Worm (Caenorhabditis elegans) whole organism, L4 larva: ENCODE measurements around the gene C17C3.11.

Experiments
- F26F4.8 ChIP-seq: fragments of 200-800 bp; sonication (Bioruptor generic); conservative IDR thresholded peaks from 2 replicates; pipeline ENCODE4 v1.3.6; 2022; ENCODE audit warnings: missing genetic modification characterization, missing compliant biosample characterization
- F37D6.2 ChIP-seq: sonication (generic microtip); optimal IDR thresholded peaks from 2 replicates; lab custom pipeline; 2016; ENCODE audit warnings: mild to moderate bottlenecking, missing genetic modification characterization, missing compliant biosample characterization
- R02D3.7 ChIP-seq: fragments of 150-350 bp; sonication (generic microtip); optimal IDR thresholded peaks from 3 replicates; lab custom pipeline; 2014; ENCODE audit warnings: missing biosample characterization, missing genetic modification characterization
- ZK546.5 ChIP-seq, 2 experiments: sonication (generic microtip); optimal IDR thresholded peaks; 2 replicates each; lab custom pipeline; 2017; ENCODE audit warnings: missing biosample characterization in 2 of 2, missing genetic modification characterization in 2 of 2
- ceh-44 ChIP-seq: fragments of 200-800 bp; sonication (Bioruptor generic); IDR thresholded peaks from 2 replicates; pipeline ENCODE4 v1.3.6; 2022; ENCODE audit warnings: missing genetic modification reagents, missing genetic modification characterization, missing compliant biosample characterization
- ceh-82 ChIP-seq: sonication (generic microtip); optimal IDR thresholded peaks from 2 replicates; lab custom pipeline; 2017; ENCODE audit warnings: missing biosample characterization, missing genetic modification characterization
- daf-16 ChIP-seq, 3 experiments: sonication (generic microtip); optimal IDR thresholded peaks; 2 replicates each; lab custom pipeline; 2016 to 2017; ENCODE audit warnings: missing genetic modification characterization in 3 of 3, missing genetic modification reagents in 3 of 3, mild to moderate bottlenecking in 2 of 3, missing compliant biosample characterization in 2 of 3, missing biosample characterization in 1 of 3, moderate library complexity in 1 of 3
- dmd-6 ChIP-seq: fragments of 200-800 bp; sonication (Bioruptor generic); IDR thresholded peaks from 2 replicates; pipeline ENCODE4 v1.3.6; 2022; ENCODE audit warnings: missing genetic modification reagents, missing genetic modification characterization, missing compliant biosample characterization
- dpl-1 ChIP-seq: fragments of 150-350 bp; optimal IDR thresholded peaks from 2 replicates; lab custom pipeline; 2014; ENCODE audit warnings: missing biosample characterization, missing genetic modification reagents, missing genetic modification characterization
- dve-1 ChIP-seq: sonication (generic microtip); optimal IDR thresholded peaks from 2 replicates; lab custom pipeline; 2017; ENCODE audit warnings: antibody characterized with exemption, mild to moderate bottlenecking, missing genetic modification characterization, missing compliant biosample characterization; ENCODE audit not compliant: insufficient read depth
- egl-43 ChIP-seq: fragments of 200-800 bp; sonication (Bioruptor generic); IDR thresholded peaks from 2 replicates; pipeline ENCODE4 v1.3.6; 2022; ENCODE audit warnings: missing genetic modification reagents, missing genetic modification characterization, missing compliant biosample characterization
- fkh-10 ChIP-seq: fragments of 150-350 bp; optimal IDR thresholded peaks from 2 replicates; lab custom pipeline; 2014; ENCODE audit warnings: missing biosample characterization, missing genetic modification reagents, missing genetic modification characterization
- fos-1 ChIP-seq: fragments of 150-350 bp; optimal IDR thresholded peaks from 2 replicates; lab custom pipeline; 2014; ENCODE audit warnings: missing biosample characterization, missing genetic modification characterization
- hlh-11 ChIP-seq: fragments of 200-800 bp; sonication (Bioruptor generic); optimal IDR thresholded peaks from 2 replicates; lab custom pipeline; 2018; ENCODE audit warnings: mild to moderate bottlenecking, missing genetic modification characterization, missing compliant biosample characterization
- hlh-30 ChIP-seq: sonication (generic microtip); optimal IDR thresholded peaks from 2 replicates; lab custom pipeline; 2017; ENCODE audit warnings: antibody characterized with exemption, mild to moderate bottlenecking, missing genetic modification characterization, missing compliant biosample characterization; ENCODE audit not compliant: insufficient read depth
- madf-9 ChIP-seq: fragments of 200-800 bp; sonication (Bioruptor generic); conservative IDR thresholded peaks from 2 replicates; pipeline ENCODE4 v1.3.6; 2022; ENCODE audit warnings: missing genetic modification reagents, missing genetic modification characterization, missing compliant biosample characterization
- mdl-1 ChIP-seq, 2 experiments: fragments of 150-350 bp in 1 of 2; sonication (generic microtip) in 1 of 2; optimal IDR thresholded peaks; 2 replicates each; lab custom pipeline; 2014 to 2017; ENCODE audit warnings: missing biosample characterization in 2 of 2, missing genetic modification characterization in 2 of 2
- mdt-29 ChIP-seq: fragments of 200-800 bp; sonication (Bioruptor generic); IDR thresholded peaks from 2 replicates; pipeline ENCODE4 v1.3.6; 2022; ENCODE audit warnings: missing genetic modification reagents, missing genetic modification characterization, missing compliant biosample characterization
- mep-1 ChIP-seq: fragments of 150-350 bp; sonication (generic microtip); optimal IDR thresholded peaks from 3 replicates; lab custom pipeline; 2014; ENCODE audit warnings: missing biosample characterization, missing genetic modification characterization
- mxl-2 ChIP-seq: fragments of 200-800 bp; sonication (Bioruptor generic); conservative IDR thresholded peaks from 2 replicates; pipeline ENCODE4 v1.3.6; 2022; ENCODE audit warnings: missing genetic modification reagents, missing genetic modification characterization, missing compliant biosample characterization
- nhr-10 ChIP-seq: fragments of 150-350 bp; optimal IDR thresholded peaks from 2 replicates; lab custom pipeline; 2014; ENCODE audit warnings: missing biosample characterization, missing genetic modification characterization
- nhr-102 ChIP-seq: sonication (generic microtip); optimal IDR thresholded peaks from 2 replicates; lab custom pipeline; 2016; ENCODE audit warnings: mild to moderate bottlenecking, missing genetic modification characterization, moderate library complexity, missing compliant biosample characterization
- nhr-28 ChIP-seq: fragments of 150-350 bp; optimal IDR thresholded peaks from 2 replicates; lab custom pipeline; 2014; ENCODE audit warnings: missing biosample characterization, missing genetic modification characterization
- nhr-41 ChIP-seq: fragments of 200-800 bp; sonication (Bioruptor generic); IDR thresholded peaks from 2 replicates; pipeline ENCODE4 v1.3.6; 2022; ENCODE audit warnings: missing genetic modification reagents, missing genetic modification characterization, missing compliant biosample characterization
- nhr-42 ChIP-seq: fragments of 200-800 bp; sonication (Bioruptor generic); IDR thresholded peaks from 2 replicates; pipeline ENCODE4 v1.3.6; 2022; ENCODE audit warnings: missing genetic modification characterization, missing compliant biosample characterization
- nhr-6 ChIP-seq: fragments of 150-350 bp; optimal IDR thresholded peaks from 2 replicates; lab custom pipeline; 2014; ENCODE audit warnings: missing biosample characterization, missing genetic modification characterization
- pha-4 ChIP-seq, 2 experiments: fragments of 150-350 bp in 1 of 2; fragments of 200-800 bp in 1 of 2; sonication (Bioruptor generic) in 1 of 2; IDR thresholded peaks in 1 of 2; optimal IDR thresholded peaks in 1 of 2; 2 replicates each; pipeline versions ENCODE4 v1.3.6 to Lab custom; 2014 to 2022; ENCODE audit warnings: missing genetic modification characterization in 2 of 2, missing genetic modification reagents in 2 of 2, missing biosample characterization in 1 of 2, missing compliant biosample characterization in 1 of 2
- php-3 ChIP-seq: fragments of 200-800 bp; sonication (Bioruptor generic); IDR thresholded peaks from 2 replicates; pipeline ENCODE4 v1.3.6; 2022; ENCODE audit warnings: missing genetic modification reagents, missing genetic modification characterization, missing compliant biosample characterization
- pqm-1 ChIP-seq: sonication (generic microtip); optimal IDR thresholded peaks from 2 replicates; lab custom pipeline; 2017; ENCODE audit warnings: missing biosample characterization, missing genetic modification characterization
- sdz-12 ChIP-seq: fragments of 200-800 bp; sonication (Bioruptor generic); optimal IDR thresholded peaks from 2 replicates; lab custom pipeline; 2018; ENCODE audit warnings: mild to moderate bottlenecking, missing genetic modification characterization, missing compliant biosample characterization
- snpc-1.2 ChIP-seq: fragments of 200-800 bp; sonication (Bioruptor generic); IDR thresholded peaks from 2 replicates; pipeline ENCODE4 v1.3.6; 2022; ENCODE audit warnings: missing genetic modification reagents, missing genetic modification characterization, missing compliant biosample characterization
- snpc-4 ChIP-seq: fragments of 150-350 bp; optimal IDR thresholded peaks from 2 replicates; lab custom pipeline; 2014; ENCODE audit warnings: missing biosample characterization, missing genetic modification characterization
- spr-3 ChIP-seq: fragments of 200-800 bp; sonication (Bioruptor generic); optimal IDR thresholded peaks from 2 replicates; lab custom pipeline; 2018; ENCODE audit warnings: mild to moderate bottlenecking, missing genetic modification characterization, missing compliant biosample characterization
- unc-130 ChIP-seq: sonication (generic microtip); optimal IDR thresholded peaks from 2 replicates; lab custom pipeline; 2016; ENCODE audit warnings: missing genetic modification reagents, missing genetic modification characterization, missing compliant biosample characterization
- unc-62 ChIP-seq, 3 experiments: fragments of 150-350 bp in 1 of 3; sonication (generic microtip); optimal IDR thresholded peaks in 2 of 3; peaks in 1 of 3; 1 replicate in 1 of 3; 2 replicates in 2 of 3; lab custom pipeline; 2014 to 2017; ENCODE audit warnings: missing biosample characterization in 3 of 3, missing genetic modification characterization in 3 of 3, missing genetic modification reagents in 3 of 3, missing genotype in 1 of 3
- zag-1 ChIP-seq: fragments of 150-350 bp; optimal IDR thresholded peaks from 2 replicates; lab custom pipeline; 2014; ENCODE audit warnings: missing biosample characterization, missing genetic modification characterization
- zfp-2 ChIP-seq: sonication (generic microtip); optimal IDR thresholded peaks from 2 replicates; lab custom pipeline; 2016; ENCODE audit warnings: mild to moderate bottlenecking, missing genetic modification characterization, missing compliant biosample characterization
- ztf-11 ChIP-seq: fragments of 150-350 bp; optimal IDR thresholded peaks from 2 replicates; lab custom pipeline; 2014; ENCODE audit warnings: missing biosample characterization, missing genetic modification characterization

The C17C3.11 gene

DNA sequence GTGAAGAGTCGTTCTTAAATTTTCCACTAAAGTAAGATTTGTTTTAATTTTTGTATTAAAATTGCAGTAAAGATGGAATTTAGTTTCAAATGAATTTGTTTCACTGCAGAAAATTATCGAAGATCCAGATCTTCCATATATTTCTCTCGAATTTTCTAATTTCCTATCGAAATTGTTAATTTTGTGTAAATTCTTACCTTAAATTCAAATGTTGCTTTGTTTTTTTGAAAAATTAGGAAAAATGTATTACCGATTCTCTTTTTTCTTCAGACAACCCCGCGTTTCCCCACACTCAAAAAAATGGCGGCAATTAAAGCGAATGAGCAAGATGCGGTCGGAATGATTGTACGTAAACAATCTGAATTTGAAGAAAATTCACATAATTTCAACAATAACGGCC, 12.1 kb downstream of the C17C3.11 start, which contains the start of gene C17C3.6:
C17C3.6 (plus strand) TSS at position 301 of the 400 bp plus-strand sequence.
- TF ChIP-seq unc-130 = no peak
- TF ChIP-seq hlh-30 = no peak
- no peak for TF ChIP-seq sdz-12 (GFP tag; lab: Kevin White, UChicago)
- TF ChIP-seq egl-43 (GFP tag; lab: Robert Waterston, UW) = no peak
- no peak for TF ChIP-seq F26F4.8 (GFP tag; lab: Robert Waterston, UW)
- TF ChIP-seq ceh-82 (tag; lab: Kevin White, UChicago) = no peak
- TF ChIP-seq nhr-10 (tag; lab: Kevin White, UChicago) = no peak
- TF ChIP-seq zag-1 = no peak
- no peak for TF ChIP-seq dpl-1 (GFP tag; lab: Kevin White, UChicago)
- TF ChIP-seq ceh-44 (GFP tag; lab: Robert Waterston, UW) = no peak

DNA sequence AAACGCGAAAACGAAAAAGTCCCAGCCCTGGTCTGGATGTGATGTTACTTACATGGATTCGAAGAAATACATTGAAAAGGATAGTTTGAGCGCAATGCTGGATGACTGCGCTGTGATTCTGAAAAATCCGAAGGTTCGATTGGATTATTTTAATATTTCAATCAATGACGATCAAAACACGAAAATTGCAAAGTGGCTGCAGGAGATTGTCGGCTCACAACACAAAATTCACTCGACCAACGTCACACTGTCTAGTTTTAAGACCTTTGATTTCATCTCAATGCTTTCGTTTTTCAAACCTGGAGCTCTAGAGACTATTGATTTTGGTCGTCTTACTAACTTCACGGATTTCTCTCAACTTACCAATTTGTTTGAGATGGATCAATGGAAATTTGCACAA, 13.9 kb downstream of the C17C3.11 start, which contains the start of gene C17C3.5:
C17C3.5 (plus strand) TSS at position 301 of the 400 bp plus-strand sequence.
- no peak for TF ChIP-seq F37D6.2 (tag; lab: Kevin White, UChicago)
- no peak for TF ChIP-seq nhr-41 (GFP tag; lab: Robert Waterston, UW)
- TF ChIP-seq mep-1 = no peak
- no peak for TF ChIP-seq R02D3.7 (tag; lab: Kevin White, UChicago)
- TF ChIP-seq ceh-82 (tag; lab: Kevin White, UChicago) = no peak
- no peak for TF ChIP-seq ztf-11 (tag; lab: Kevin White, UChicago)
- no peak for TF ChIP-seq snpc-4 (tag; lab: Kevin White, UChicago)
- no peak for TF ChIP-seq spr-3 (GFP tag; lab: Kevin White, UChicago)
- TF ChIP-seq pha-4 (GFP tag; IDR thresholded peaks at IDR 0.05; lab: Robert Waterston, UW) = no peak
- TF ChIP-seq pha-4 (tag; optimal IDR thresholded peaks at IDR 0.05; lab: Kevin White, UChicago) = no peak
- TF ChIP-seq, all 104 proteins: peak for 0

DNA sequence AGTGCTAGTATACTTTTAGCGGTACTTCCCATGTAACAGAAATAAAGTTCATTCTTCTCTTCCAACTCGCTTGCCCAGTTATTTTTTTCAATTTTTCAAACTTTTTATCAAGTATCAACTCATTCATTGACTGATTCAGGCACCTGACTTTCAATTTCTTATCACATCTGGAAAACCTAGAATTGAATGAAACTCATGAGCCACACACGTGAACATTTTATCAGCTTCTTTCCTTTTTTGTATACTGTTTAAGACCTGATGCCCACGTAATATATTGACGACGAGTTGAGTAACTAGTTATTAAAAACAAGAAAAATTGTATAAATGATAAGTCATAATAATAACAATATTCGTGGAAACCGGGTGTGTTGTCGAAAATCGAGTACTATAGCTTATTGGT, 15.9 kb downstream of the C17C3.11 start:
- no peak for TF ChIP-seq snpc-1.2 (GFP tag; lab: Robert Waterston, UW)
- peak; percentile 44 for TF ChIP-seq nhr-28
- TF ChIP-seq mdt-29 = no peak
- TF ChIP-seq unc-62 (GFP tag; optimal IDR thresholded peaks at IDR 0.05 in 1 of 2; lab: Kevin White, UChicago) = no peak
- TF ChIP-seq unc-62 (tag; optimal IDR thresholded peaks at IDR 0.05; lab: Kevin White, UChicago) = no peak
- peak; percentile 47; the same call in 1 of the 2 replicates for TF ChIP-seq mxl-2 (GFP tag; lab: Robert Waterston, UW)
- peak; percentile 69 for TF ChIP-seq hlh-30
- no peak for TF ChIP-seq zfp-2 (tag; lab: Kevin White, UChicago)
- TF ChIP-seq mdl-1 (tag; optimal IDR thresholded peaks at IDR 0.05; lab: Kevin White, UChicago) = peak in 1 of 2 experiments; percentile 23
- TF ChIP-seq ZK546.5 (tag; optimal IDR thresholded peaks at IDR 0.05; lab: Kevin White, UChicago) = no peak
- TF ChIP-seq fos-1 (tag; lab: Kevin White, UChicago) = no peak
- no peak for TF ChIP-seq nhr-42 (GFP tag; lab: Robert Waterston, UW)
- TF ChIP-seq dmd-6 = peak; percentile 53
- TF ChIP-seq F37D6.2 (tag; lab: Kevin White, UChicago) = no peak
- TF ChIP-seq daf-16 (GFP tag; optimal IDR thresholded peaks at IDR 0.05; lab: Kevin White, UChicago) = no peak
- peak; percentile 90 for TF ChIP-seq daf-16 (tag; optimal IDR thresholded peaks at IDR 0.05; lab: Kevin White, UChicago)
- TF ChIP-seq fkh-10 = no peak
- peak; percentile 71 for TF ChIP-seq dve-1
- no peak for TF ChIP-seq madf-9 (GFP tag; lab: Robert Waterston, UW)
- no peak for TF ChIP-seq php-3 (GFP tag; lab: Robert Waterston, UW)
- TF ChIP-seq nhr-102 (tag; lab: Kevin White, UChicago) = no peak
- peak; percentile 60 for TF ChIP-seq hlh-11 (tag; lab: Kevin White, UChicago)
- TF ChIP-seq pqm-1 (tag; lab: Kevin White, UChicago) = peak; percentile 52
- TF ChIP-seq nhr-6 = no peak
- no peak for TF ChIP-seq mep-1
